Worm (Caenorhabditis elegans) whole organism, mixed stage, embryonic: ENCODE measurements around the gene F55A11.8.

Source experiments
- elt-3 ChIP-seq: fragments of 150-350 bp; optimal IDR thresholded peaks from 2 replicates; lab custom pipeline; 2014; ENCODE audit warnings: missing biosample characterization, missing genetic modification characterization
- lin-32 ChIP-seq: fragments of 200-800 bp; sonication (Bioruptor generic); optimal IDR thresholded peaks from 2 replicates; lab custom pipeline; 2018; ENCODE audit warnings: mild to moderate bottlenecking, missing genetic modification characterization, missing compliant biosample characterization
- mls-2 ChIP-seq: sonication (generic microtip); optimal IDR thresholded peaks from 2 replicates; lab custom pipeline; 2016; ENCODE audit warnings: mild to moderate bottlenecking, missing genetic modification characterization, moderate library complexity, missing compliant biosample characterization
- nhr-12 ChIP-seq: fragments of 150-350 bp; optimal IDR thresholded peaks from 2 replicates; lab custom pipeline; 2014; ENCODE audit warnings: missing biosample characterization, missing genetic modification characterization
- nhr-76 ChIP-seq: sonication (generic microtip); optimal IDR thresholded peaks from 2 replicates; lab custom pipeline; 2017; ENCODE audit warnings: missing biosample characterization, missing genetic modification characterization
- pha-4 ChIP-seq: fragments of 150-350 bp; optimal IDR thresholded peaks from 2 replicates; lab custom pipeline; 2018; ENCODE audit warnings: missing biosample characterization, missing genetic modification reagents, missing genetic modification characterization
- sptf-1 ChIP-seq: sonication (generic microtip); optimal IDR thresholded peaks from 2 replicates; lab custom pipeline; 2017; ENCODE audit warnings: mild to moderate bottlenecking, missing genetic modification characterization, moderate library complexity, missing compliant biosample characterization
- unc-39 ChIP-seq: fragments of 150-350 bp; optimal IDR thresholded peaks from 2 replicates; lab custom pipeline; 2014; ENCODE audit warnings: missing biosample characterization, missing genetic modification characterization
- unc-62 ChIP-seq: fragments of 150-350 bp; optimal IDR thresholded peaks from 2 replicates; lab custom pipeline; 2014; ENCODE audit warnings: missing biosample characterization, missing genetic modification reagents, missing genetic modification characterization

DNA sequence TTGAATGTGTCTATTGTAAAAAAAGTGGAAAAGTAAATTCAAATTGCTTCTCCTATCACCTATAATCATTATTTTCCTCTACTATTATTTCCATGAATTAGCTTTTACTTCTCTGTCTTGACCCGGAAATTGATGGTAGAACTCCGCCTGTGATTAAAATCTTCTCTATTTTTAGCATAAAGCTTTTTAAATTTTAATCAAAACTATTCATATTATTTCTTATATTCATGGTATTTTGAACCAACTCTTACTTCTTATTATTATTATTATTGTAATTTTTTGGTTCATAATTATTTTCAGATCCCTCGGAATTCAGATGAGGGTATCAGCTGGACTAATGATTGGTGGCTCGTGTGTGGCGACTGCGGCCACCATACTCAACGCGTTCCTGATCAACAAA, 21.0 kb upstream of the F55A11.8 start, which contains the start of gene sel-11:
- TF ChIP-seq nhr-76 (tag; lab: Kevin White, UChicago) (no peak), mls-2 (tag; lab: Kevin White, UChicago) (no peak), unc-62 (GFP tag; lab: Kevin White, UChicago) (no peak), unc-39 (no peak), sptf-1 (tag; lab: Kevin White, UChicago) (no peak), pha-4 (tag; lab: Kevin White, UChicago) (no peak), elt-3 (no peak), lin-32 (GFP tag; lab: Kevin White, UChicago) (no peak), nhr-12 (tag; lab: Kevin White, UChicago) (no peak)
